Fruit fly (Drosophila melanogaster) whole organism, prepupa: Measurements from ENCODE around the gene mth.

Experiments
- Blimp-1 ChIP-seq: fragments of 200-800 bp; sonication (Bioruptor generic); optimal IDR thresholded peaks from 3 replicates; lab custom pipeline; 2017; ENCODE audit warnings: missing biosample characterization, missing genetic modification characterization, mild to moderate bottlenecking, moderate library complexity, missing genetic modification reagents
- CG16779 ChIP-seq: fragments of 200-800 bp; sonication (Bioruptor generic); optimal IDR thresholded peaks from 3 replicates; lab custom pipeline; 2017; ENCODE audit warnings: missing biosample characterization, mild to moderate bottlenecking, missing genetic modification characterization
- CG6276 ChIP-seq: fragments of 200-800 bp; sonication (Bioruptor generic); optimal IDR thresholded peaks from 2 replicates; lab custom pipeline; 2017; ENCODE audit warnings: missing biosample characterization, mild to moderate bottlenecking, missing genetic modification characterization
- CG6792 ChIP-seq: fragments of 200-800 bp; sonication (Bioruptor generic); optimal IDR thresholded peaks from 3 replicates; lab custom pipeline; 2016; ENCODE audit warnings: missing biosample characterization, missing genetic modification characterization
- Eip75B ChIP-seq: fragments of 200-800 bp; sonication (Bioruptor generic); optimal IDR thresholded peaks from 3 replicates; lab custom pipeline; 2016; ENCODE audit warnings: missing biosample characterization, missing genetic modification characterization
- Gug ChIP-seq: fragments of 200-800 bp; sonication (Bioruptor generic); IDR thresholded peaks from 2 replicates; pipeline ENCODE4 v1.3.6; 2022; ENCODE audit warnings: missing biosample characterization, missing genetic modification characterization
- Lpt ChIP-seq: fragments of 200-800 bp; sonication (Bioruptor generic); optimal IDR thresholded peaks from 3 replicates; lab custom pipeline; 2016; ENCODE audit warnings: missing biosample characterization, missing genetic modification characterization
- Met ChIP-seq: fragments of 200-800 bp; sonication (Bioruptor generic); optimal IDR thresholded peaks from 3 replicates; lab custom pipeline; 2016; ENCODE audit warnings: missing biosample characterization, missing genetic modification characterization
- OdsH ChIP-seq: fragments of 200-800 bp; sonication (Bioruptor generic); optimal IDR thresholded peaks from 3 replicates; lab custom pipeline; 2016; ENCODE audit warnings: missing biosample characterization, missing genetic modification characterization
- Sox14 ChIP-seq: fragments of 200-800 bp; sonication (Bioruptor generic); optimal IDR thresholded peaks from 3 replicates; lab custom pipeline; 2016; ENCODE audit warnings: missing biosample characterization, missing genetic modification characterization
- achi ChIP-seq: fragments of 200-800 bp; sonication (Bioruptor generic); optimal IDR thresholded peaks from 3 replicates; lab custom pipeline; 2016; ENCODE audit warnings: missing biosample characterization, missing genetic modification characterization
- fd85E ChIP-seq: fragments of 200-800 bp; sonication (Bioruptor generic); optimal IDR thresholded peaks from 3 replicates; lab custom pipeline; 2016; ENCODE audit warnings: missing biosample characterization, missing genetic modification characterization
- net ChIP-seq: fragments of 200-800 bp; sonication (Bioruptor generic); optimal IDR thresholded peaks from 3 replicates; lab custom pipeline; 2016; ENCODE audit warnings: missing biosample characterization, missing genetic modification characterization
- topi ChIP-seq: fragments of 200-800 bp; sonication (Bioruptor generic); optimal IDR thresholded peaks from 3 replicates; lab custom pipeline; 2016; ENCODE audit warnings: missing biosample characterization, missing genetic modification characterization

DNA sequence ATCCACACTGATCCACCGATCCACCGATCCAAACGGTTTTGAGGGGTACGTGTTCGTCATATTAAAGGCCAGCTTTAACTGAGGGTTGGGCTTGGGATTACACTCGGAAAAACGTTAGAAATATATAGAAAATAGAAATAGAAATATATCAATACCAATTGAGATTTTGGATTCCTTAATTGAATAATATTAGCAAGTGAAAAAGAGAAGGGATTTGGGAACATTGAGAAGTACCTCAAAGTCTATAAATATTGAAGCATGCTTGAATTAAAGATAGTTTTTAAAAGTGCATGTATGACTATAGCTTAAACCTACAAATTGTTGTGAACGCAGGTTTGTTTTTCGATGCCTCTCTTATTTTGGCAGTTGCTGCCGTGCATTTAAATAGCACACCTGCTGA lies 48.4 kb upstream of the mth start:
- TF ChIP-seq Lpt (GFP tag; lab: Kevin White, UChicago) (no peak), Eip75B (no peak), Sox14 (no peak), Blimp-1 (GFP tag; lab: Kevin White, UChicago) (no peak), achi (GFP tag; lab: Kevin White, UChicago) (no peak), fd85E (no peak), CG16779 (tag; lab: Kevin White, UChicago) (no peak), topi (GFP tag; lab: Kevin White, UChicago) (no peak), Gug (GFP tag; lab: Robert Waterston, UW) (no peak), CG6792 (GFP tag; lab: Kevin White, UChicago) (no peak), net (GFP tag; lab: Kevin White, UChicago) (no peak), CG6276 (GFP tag; lab: Kevin White, UChicago) (no peak), Met (GFP tag; lab: Kevin White, UChicago) (no peak), OdsH (GFP tag; lab: Kevin White, UChicago) (no peak)
